Fruit fly (Drosophila melanogaster): ENCODE results near the gene CG11899.

CG11899 gene

dm6 chr3R:29214262-29214661, 14.0 kb downstream of the CG11899 start (continued):
- TF ChIP-seq NfI (GFP tag; optimal IDR thresholded peaks at IDR 0.05) (peak; percentile 99), CG6689 (GFP tag; IDR thresholded peaks at IDR 0.05) (peak; percentile 99), bsh (GFP tag; optimal IDR thresholded peaks at IDR 0.05) (peak; percentile 99 to 100), dmrt11E (tag; optimal IDR thresholded peaks at IDR 0.05) (peak; percentile 100), CG6791 (GFP tag; IDR thresholded peaks at IDR 0.05; ENCODE audit: partially characterized antibody) (no peak; the same call in 1 of the 3 replicates), CG12659 (GFP tag; optimal IDR thresholded peaks at IDR 0.05) (peak; percentile 100), CG16863 (GFP tag; optimal IDR thresholded peaks at IDR 0.05) (peak; percentile 99), CG7786 (GFP tag; optimal IDR thresholded peaks at IDR 0.05) (peak; percentile 99), CG7839 (tag; optimal IDR thresholded peaks at IDR 0.05) (peak; percentile 100), CG8944 (GFP tag; optimal IDR thresholded peaks at IDR 0.05) (peak; percentile 98), CG1647 (GFP tag; optimal IDR thresholded peaks at IDR 0.05) (peak; percentile 99), row (GFP tag; IDR thresholded peaks at IDR 0.05) (peak; percentile 100), CoRest (tag; optimal IDR thresholded peaks at IDR 0.05) (peak; percentile 99), wek (GFP tag; optimal IDR thresholded peaks at IDR 0.05) (peak; percentile 96), z (GFP tag; IDR thresholded peaks at IDR 0.05) (peak; percentile 87), zen2 (GFP tag; IDR thresholded peaks at IDR 0.05; ENCODE audit: partially characterized antibody) (no peak), CG12236 (GFP tag; optimal IDR thresholded peaks at IDR 0.05) (peak; percentile 99), Ptx1 (GFP tag; IDR thresholded peaks at IDR 0.05) (peak; percentile 99), CG17186 (GFP tag; optimal IDR thresholded peaks at IDR 0.05) (peak; percentile 94), Stat92E (GFP tag; optimal IDR thresholded peaks at IDR 0.05) (peak in 1 of 3 experiments; percentile 99), chinmo (GFP tag; IDR thresholded peaks at IDR 0.05; ENCODE audit: partially characterized antibody) (peak; percentile 72; the same call in 2 of the 4 replicates), CG32532 (GFP tag; IDR thresholded peaks at IDR 0.05) (peak; percentile 99), CG9727 (GFP tag; optimal IDR thresholded peaks at IDR 0.05) (peak; percentile 100), ro (GFP tag; IDR thresholded peaks at IDR 0.05) (peak; percentile 97), zen (tag; optimal IDR thresholded peaks at IDR 0.05) (peak; percentile 99), fd102C (GFP tag; optimal IDR thresholded peaks at IDR 0.05) (peak; percentile 98), crc (GFP tag; optimal IDR thresholded peaks at IDR 0.05) (peak; percentile 99), CG6654 (GFP tag; optimal IDR thresholded peaks at IDR 0.05) (peak; percentile 92), Med (GFP tag) (peak; percentile 100), CG16815 (GFP tag; optimal IDR thresholded peaks at IDR 0.05) (peak; percentile 99), CG9609 (GFP tag; optimal IDR thresholded peaks at IDR 0.05) (peak; percentile 99), tap (tag; optimal IDR thresholded peaks at IDR 0.05) (peak; percentile 99), CG16813 (GFP tag; IDR thresholded peaks at IDR 0.05; ENCODE audit: partially characterized antibody) (no peak), Mrtf (GFP tag; IDR thresholded peaks at IDR 0.05) (peak; percentile 99), odd (GFP tag; optimal IDR thresholded peaks at IDR 0.05) (peak; percentile 99), caup (GFP tag; optimal IDR thresholded peaks at IDR 0.05; ENCODE audit: severe bottlenecking) (peak; percentile 99), gro (GFP tag; optimal IDR thresholded peaks at IDR 0.05) (peak; percentile 99), ssp (GFP tag; IDR thresholded peaks at IDR 0.05) (peak; percentile 94), emc (GFP tag; optimal IDR thresholded peaks at IDR 0.05) (peak; percentile 97), prd (optimal IDR thresholded peaks at IDR 0.05) (no peak), prd (GFP tag; IDR thresholded peaks at IDR 0.05) (peak; percentile 99), eve (GFP tag; optimal IDR thresholded peaks at IDR 0.05) (peak in 1 of 2 experiments; percentile 92), lilli (GFP tag; optimal IDR thresholded peaks at IDR 0.05) (peak; percentile 100), sr (GFP tag; IDR thresholded peaks at IDR 0.05) (peak; percentile 98), pho (GFP tag; optimal IDR thresholded peaks at IDR 0.05) (peak; percentile 99), PHDP (tag; optimal IDR thresholded peaks at IDR 0.05) (peak; percentile 99), CG2875 (GFP tag; optimal IDR thresholded peaks at IDR 0.05) (peak; percentile 99), tup (GFP tag; optimal IDR thresholded peaks at IDR 0.05) (peak; percentile 99), CG6175 (GFP tag; IDR thresholded peaks at IDR 0.05) (peak; percentile 98), hbn (GFP tag; IDR thresholded peaks at IDR 0.05; ENCODE audit: partially characterized antibody) (0 out of 2 replicates have a peak, but pooled peaks have one; percentile 17)

All from whole organism, embryonic.